Worm (Caenorhabditis elegans) whole organism, L4/young adult: ENCODE results near the gene fce-2.

Experiments
- W03F9.2 ChIP-seq: fragments of 150-350 bp; optimal IDR thresholded peaks from 2 replicates; lab custom pipeline; 2014; ENCODE audit warnings: missing biosample characterization, missing genetic modification characterization
- dao-5 ChIP-seq: sonication (generic microtip); optimal IDR thresholded peaks from 2 replicates; lab custom pipeline; 2016; ENCODE audit warnings: missing genotype, missing genetic modification characterization, moderate library complexity, missing compliant biosample characterization
- him-1 ChIP-seq: sonication (generic microtip); optimal IDR thresholded peaks from 2 replicates; lab custom pipeline; 2016; ENCODE audit warnings: missing genotype, missing genetic modification reagents, missing genetic modification characterization, missing compliant biosample characterization

fce-2 gene

DNA sequence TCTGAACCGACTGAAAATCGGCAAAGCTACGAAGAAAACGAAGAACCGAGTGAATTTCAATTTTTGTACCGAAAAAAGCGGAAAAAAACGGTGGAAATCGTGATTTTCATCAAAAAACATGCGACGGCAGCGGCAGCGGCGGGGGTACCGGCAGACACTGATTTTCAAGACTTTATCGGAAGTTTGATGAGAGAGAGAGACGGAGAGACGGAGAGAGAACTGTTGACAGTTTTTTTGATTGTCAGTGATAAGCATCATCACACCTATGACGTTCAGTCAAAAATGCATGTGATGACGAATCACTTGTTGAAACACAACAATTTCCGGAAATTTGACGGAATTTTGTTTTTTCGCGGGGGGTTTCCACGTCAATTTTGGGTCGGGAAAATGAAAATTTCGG, 11.7 kb upstream of the fce-2 start:
- no peak for TF ChIP-seq him-1 (tag; lab: Kevin White, UChicago)
- no peak for TF ChIP-seq W03F9.2 (tag; lab: Kevin White, UChicago)

DNA sequence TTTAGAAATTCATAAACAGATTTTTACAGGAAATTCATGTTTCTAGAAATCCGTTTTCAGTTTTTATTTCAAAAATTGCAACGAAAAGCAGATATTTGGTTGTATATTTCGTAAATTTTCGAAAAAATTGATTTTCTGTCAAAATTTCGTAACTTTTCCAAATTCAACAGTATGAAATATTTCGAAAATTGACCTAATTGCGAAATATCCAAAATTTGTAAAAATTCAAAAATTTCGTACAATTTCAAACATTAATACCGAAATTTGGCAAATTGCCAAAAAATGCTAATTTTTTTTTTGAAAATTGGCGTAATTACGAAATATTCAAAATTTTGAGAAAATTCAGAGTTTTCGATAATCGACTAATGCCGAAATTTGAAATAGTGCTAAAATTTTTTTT, 11.2 kb upstream of the fce-2 start:
- TF ChIP-seq him-1 (tag; lab: Kevin White, UChicago) (no peak), dao-5 (tag; lab: Kevin White, UChicago) (no peak)

DNA sequence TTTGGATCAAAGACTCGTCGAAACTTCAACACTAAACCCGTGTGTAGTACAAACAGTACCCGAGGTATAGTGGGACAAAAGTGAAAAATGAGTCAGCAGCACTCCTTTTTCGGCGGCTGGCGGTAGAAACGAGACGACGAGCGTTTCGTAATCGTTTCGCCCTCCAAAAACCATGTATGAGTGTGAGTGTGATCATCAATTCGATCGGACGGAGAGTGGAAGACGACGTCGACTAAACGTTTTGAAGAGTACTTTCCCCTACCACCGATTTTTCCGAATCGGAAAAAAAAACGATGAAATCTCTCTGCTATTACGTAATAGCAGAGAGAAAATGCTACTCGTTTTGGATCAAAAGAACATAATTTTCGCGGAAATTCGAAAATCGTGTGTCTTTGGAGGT, 9.7 kb upstream of the fce-2 start:
- TF ChIP-seq him-1 (tag; lab: Kevin White, UChicago) (no peak), W03F9.2 (tag; lab: Kevin White, UChicago) (no peak), dao-5 (tag; lab: Kevin White, UChicago) (no peak)

DNA sequence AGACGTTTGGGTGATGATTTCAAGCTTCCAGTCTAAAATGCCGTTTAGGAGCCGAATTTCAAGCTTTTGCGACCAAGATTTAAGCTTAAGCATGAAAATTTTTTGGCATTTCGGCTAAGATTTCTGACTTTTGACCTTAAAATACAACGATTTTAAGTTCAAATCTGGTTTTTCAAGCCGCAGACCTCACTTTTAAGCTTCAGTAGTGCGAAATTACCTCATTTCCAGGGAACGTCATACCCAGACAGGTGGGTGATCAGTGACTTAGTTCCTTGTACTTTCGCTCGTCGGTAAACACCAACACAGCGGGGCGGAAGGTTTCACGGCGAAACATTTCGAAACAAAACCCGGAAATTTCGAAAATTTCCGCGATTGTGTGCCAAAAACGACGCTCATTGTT, 8.8 kb upstream of the fce-2 start:
- TF ChIP-seq W03F9.2 (tag; lab: Kevin White, UChicago): no peak
- no peak for TF ChIP-seq him-1 (tag; lab: Kevin White, UChicago)
- no peak for TF ChIP-seq dao-5 (tag; lab: Kevin White, UChicago)

DNA sequence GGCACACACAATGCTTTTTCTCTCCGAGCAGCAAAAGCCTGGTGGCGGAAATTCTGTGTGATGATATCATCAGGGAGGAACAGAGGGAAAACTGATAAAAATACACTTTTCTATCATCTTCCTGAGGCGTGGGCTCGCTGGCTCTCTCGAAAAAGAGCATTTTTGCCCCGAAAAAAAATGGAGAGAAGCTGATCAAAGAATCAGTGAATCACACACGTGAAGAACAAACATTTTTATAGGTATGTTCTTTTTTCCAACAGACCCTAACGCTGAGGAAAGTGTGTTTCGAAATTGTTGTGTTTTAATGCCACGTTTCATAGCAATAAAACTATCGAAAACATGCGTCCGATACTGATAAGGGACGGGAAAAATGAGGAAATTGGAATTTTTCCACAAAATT, 8.3 kb upstream of the fce-2 start:
- TF ChIP-seq W03F9.2 (tag; lab: Kevin White, UChicago) (no peak), him-1 (tag; lab: Kevin White, UChicago) (no peak), dao-5 (tag; lab: Kevin White, UChicago) (no peak)

DNA sequence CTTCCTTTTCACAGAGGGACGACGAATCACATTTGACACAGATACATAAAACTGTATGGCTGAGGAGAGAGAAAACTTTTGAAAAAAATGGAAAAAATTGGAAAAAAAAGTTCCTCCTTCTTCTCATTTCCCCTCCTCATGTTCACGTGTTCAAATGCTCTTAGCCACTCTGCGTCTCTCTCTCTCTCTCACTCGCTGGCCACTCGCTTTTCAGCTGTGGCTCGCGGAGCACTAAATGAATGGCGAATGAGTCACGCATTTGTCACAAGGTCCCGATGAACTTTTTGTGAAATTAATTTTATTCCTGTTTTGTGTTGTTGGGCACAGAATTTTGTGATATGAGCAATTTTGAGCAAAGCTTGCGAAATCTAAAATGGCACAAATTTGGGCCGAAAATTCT, 7.3 kb upstream of the fce-2 start:
- no peak for TF ChIP-seq him-1 (tag; lab: Kevin White, UChicago)
- no peak for TF ChIP-seq dao-5 (tag; lab: Kevin White, UChicago)
- TF ChIP-seq W03F9.2 (tag; lab: Kevin White, UChicago): no peak

DNA sequence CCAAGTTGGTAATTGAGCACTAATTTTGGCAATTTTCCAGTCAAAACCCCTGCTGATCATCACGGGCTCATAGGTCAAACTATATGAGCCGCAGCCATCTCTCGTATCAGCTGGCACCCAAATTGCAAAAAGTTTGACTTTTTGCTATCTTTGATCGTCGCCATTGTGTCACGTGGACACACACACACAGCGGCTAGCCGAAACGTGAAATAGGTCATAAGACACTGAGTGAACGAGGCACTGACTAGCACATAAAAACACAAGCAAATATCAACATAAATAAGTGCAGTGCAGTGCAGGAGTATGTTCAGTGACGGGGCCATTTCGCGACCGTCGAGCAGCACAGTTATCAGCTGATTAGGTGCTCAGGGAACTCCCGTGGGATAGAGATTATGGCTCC, 6.3 kb upstream of the fce-2 start:
- no peak for TF ChIP-seq dao-5 (tag; lab: Kevin White, UChicago)
- TF ChIP-seq him-1 (tag; lab: Kevin White, UChicago): no peak
- no peak for TF ChIP-seq W03F9.2 (tag; lab: Kevin White, UChicago)

DNA sequence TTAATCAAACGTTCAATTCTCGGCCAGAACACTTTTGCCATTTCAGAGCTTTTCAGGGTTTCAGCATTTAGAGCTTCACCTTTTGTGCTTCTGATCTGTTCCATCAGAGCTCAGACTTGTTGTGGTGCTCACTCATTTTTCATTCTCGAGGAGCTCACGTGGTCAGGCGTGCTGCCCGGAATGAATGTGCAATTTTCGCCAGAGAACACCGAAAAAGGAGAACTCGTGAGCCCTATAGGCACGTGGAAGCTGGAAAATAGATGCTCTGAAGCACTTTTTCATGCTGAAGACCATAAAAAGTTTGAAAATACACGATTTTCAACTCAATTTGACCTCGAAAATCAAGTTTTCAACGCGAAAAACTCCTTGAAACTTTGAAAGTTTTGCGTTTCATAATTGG, 5.5 kb upstream of the fce-2 start:
- TF ChIP-seq dao-5 (tag; lab: Kevin White, UChicago) (no peak), him-1 (tag; lab: Kevin White, UChicago) (no peak), W03F9.2 (tag; lab: Kevin White, UChicago) (no peak)

DNA sequence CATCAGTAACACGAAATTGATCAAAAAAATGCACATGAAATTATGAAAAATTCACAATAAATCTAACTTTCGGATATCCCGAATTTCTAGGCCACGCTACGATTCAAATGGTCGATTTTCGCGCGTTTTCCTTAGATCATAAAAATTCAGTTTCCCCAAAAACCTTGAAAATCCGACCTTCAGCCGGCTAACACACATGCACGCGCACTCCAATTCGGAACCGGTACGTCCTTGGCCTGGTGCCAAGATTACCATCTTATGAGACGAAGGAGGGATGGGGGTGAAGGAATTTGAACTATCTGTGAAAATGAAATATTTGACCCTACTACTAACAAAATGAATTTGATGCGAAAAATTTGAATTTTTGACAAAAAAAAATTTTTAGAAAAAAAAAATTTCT, 2.4 kb upstream of the fce-2 start:
- TF ChIP-seq dao-5 (tag; lab: Kevin White, UChicago) (no peak), him-1 (tag; lab: Kevin White, UChicago) (no peak), W03F9.2 (tag; lab: Kevin White, UChicago) (no peak)

DNA sequence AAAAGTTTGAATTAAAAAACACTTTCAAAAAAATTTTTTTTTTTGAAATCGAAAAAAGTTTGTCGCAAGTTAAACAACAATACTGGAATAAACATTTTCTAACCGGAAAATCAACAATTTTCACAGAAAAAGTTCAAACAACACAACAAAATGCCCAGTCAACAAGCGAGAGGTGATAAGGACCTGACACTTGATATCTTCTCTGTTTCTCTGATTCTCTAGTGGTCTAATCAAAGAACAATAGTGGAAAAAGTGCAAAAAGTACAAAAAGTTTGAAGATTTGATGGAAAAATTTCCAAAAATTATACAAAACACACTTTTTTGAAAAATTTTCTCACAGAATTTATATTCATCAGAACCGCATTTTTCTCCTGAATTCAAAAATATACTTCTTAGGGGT, 1.7 kb upstream of the fce-2 start:
- TF ChIP-seq W03F9.2 (tag; lab: Kevin White, UChicago) (no peak), him-1 (tag; lab: Kevin White, UChicago) (no peak), dao-5 (tag; lab: Kevin White, UChicago) (no peak)

DNA sequence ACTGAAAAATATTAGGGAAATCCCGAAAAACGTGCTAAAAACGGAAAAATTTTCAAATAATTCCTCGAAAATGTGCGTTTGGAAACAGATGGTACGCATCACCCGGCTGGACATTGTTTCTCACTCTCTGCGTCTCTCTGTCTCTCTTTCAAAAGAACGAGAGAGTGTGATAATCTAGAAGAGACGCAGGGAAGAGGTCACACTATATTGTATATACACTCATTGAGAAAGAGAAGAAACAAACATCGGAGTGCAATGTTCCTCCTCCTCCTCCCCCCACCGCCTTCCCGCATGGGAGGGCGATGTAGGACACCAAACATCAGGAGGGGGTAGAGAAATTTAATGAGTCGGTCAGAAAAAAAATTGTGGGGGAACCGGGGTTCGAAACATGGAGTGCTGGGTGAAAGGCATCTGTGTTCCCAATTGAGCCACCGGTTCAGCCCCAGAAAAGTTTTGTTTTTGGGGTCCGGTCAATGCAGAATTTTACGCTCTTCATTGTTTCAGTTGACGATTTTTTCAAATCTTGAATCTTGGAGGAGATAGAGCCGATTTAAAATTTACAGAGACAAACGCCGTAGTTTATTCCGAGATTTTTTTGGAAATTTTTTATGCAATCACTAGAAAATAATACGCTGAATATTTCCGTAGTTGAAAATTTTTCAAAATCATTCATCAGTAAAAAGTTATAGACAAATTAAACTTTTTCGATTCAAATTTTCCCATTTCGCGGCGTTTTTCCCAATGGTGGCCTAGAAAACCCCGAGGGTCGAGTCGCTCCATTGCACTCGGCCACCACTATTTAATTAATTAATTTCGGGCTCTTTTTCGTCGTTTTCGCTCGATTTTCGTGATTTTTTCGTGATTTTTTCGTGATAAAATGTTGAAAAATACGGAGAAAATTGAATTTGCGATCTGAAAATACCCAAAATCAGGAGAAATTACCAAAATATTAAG, 595 bp upstream of the fce-2 start:
- TF ChIP-seq W03F9.2 (tag; lab: Kevin White, UChicago) (peak; percentile 37), him-1 (tag; lab: Kevin White, UChicago) (no peak)

DNA sequence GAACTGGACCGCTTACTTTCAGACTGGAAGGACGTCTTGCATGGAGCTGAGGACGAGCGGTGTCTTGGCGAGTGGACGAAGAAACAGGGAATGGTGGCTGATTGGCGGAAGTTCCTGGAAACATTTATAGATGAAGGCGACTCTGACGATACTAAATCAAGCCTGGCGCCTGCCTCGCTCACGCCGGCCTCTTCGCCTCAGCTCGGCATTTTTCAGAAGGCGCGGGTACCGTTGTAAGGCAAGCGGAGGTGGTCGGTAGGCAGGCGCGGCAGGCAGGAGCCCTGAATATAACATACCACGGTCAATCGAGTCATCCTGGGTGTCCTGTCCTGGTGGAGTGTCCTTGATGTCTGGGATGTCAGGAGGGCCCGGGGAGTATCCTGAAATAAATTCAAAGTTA, 20.8 kb downstream of the fce-2 start:
- TF ChIP-seq him-1 (tag; lab: Kevin White, UChicago) (no peak), dao-5 (tag; lab: Kevin White, UChicago) (no peak), W03F9.2 (tag; lab: Kevin White, UChicago) (no peak)

DNA sequence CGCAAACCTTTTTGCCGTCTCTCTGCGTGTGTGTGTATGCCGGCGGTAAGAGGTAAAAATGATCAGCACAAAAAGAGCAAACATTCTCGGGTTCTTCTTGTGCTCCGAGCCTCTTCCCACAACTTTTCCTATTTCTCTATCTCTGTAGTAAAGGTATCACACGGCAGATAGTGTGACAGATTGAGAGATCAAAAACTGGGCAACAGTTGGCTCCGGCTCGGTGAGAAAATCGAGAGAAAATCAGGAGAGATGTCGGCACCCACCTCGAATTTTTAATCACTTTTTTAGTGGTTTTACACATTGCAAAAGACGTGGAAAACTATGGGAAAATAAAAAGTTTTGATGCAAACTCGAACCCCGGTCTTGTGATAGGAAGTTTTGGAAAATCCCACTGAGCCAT, 26.7 kb downstream of the fce-2 start:
- no peak for TF ChIP-seq him-1 (tag; lab: Kevin White, UChicago)

DNA sequence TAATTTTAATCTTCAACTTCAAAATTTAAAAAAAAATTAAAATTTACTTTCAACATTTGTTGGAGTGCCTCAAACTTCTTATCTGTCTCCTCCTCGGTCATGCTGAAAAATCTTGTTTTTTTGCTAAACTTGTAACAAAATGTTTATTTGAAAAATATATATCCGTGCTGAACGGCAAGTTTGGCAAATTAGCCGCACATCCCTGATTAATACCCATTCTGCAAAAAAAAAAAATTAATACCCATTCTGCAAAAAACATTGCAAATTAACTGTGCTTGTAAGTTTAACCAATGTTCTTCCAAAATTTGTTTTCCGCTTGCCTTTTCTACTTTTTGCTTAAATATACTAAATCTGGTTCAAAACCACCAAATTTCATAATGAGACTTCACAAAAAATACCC, 28.0 kb downstream of the fce-2 start, which contains the start of gene F48F5.6:
F48F5.6 (minus strand) TSS at position 101 of the 400 bp plus-strand sequence.
- TF ChIP-seq him-1 (tag; lab: Kevin White, UChicago): no peak
- TF ChIP-seq W03F9.2 (tag; lab: Kevin White, UChicago): no peak
- no peak for TF ChIP-seq dao-5 (tag; lab: Kevin White, UChicago)
